Fruit fly (Drosophila melanogaster) whole organism, embryonic: ENCODE measurements around the gene DENR.
A peak's percentile ranks its signal among the peaks of the same experiment; 100 is the strongest.

Source experiments
- Asciz ChIP-seq: fragments of 200-800 bp; sonication (Bioruptor generic); optimal IDR thresholded peaks from 2 replicates; lab custom pipeline; 2017; ENCODE audit warnings: missing biosample characterization, mild to moderate bottlenecking, missing genetic modification characterization, missing genetic modification reagents
- B-H2 ChIP-seq: fragments of 200-800 bp; sonication (Bioruptor generic); optimal IDR thresholded peaks from 2 replicates; lab custom pipeline; 2018; ENCODE audit warnings: missing biosample characterization, mild to moderate bottlenecking, missing genetic modification characterization
- BEAF-32 ChIP-seq: fragments of 200-800 bp; sonication (Bioruptor generic); optimal IDR thresholded peaks from 3 replicates; lab custom pipeline; 2017; ENCODE audit warnings: missing biosample characterization, missing genetic modification characterization, mild to moderate bottlenecking, moderate library complexity, missing genetic modification reagents
- CG1233 ChIP-seq: fragments of 200-800 bp; sonication (Bioruptor generic); optimal IDR thresholded peaks from 4 replicates; lab custom pipeline; 2018; ENCODE audit warnings: missing biosample characterization, mild to moderate bottlenecking, missing genetic modification characterization
- CG12744 ChIP-seq: fragments of 200-800 bp; sonication (Bioruptor generic); optimal IDR thresholded peaks from 2 replicates; lab custom pipeline; 2016; ENCODE audit warnings: missing biosample characterization, missing genetic modification characterization
- CG12769 ChIP-seq: fragments of 200-800 bp; sonication (Bioruptor generic); optimal IDR thresholded peaks from 2 replicates; lab custom pipeline; 2019; ENCODE audit warnings: missing biosample characterization, mild to moderate bottlenecking, missing genetic modification characterization, moderate library complexity
- CG14014 ChIP-seq: fragments of 200-800 bp; sonication (Bioruptor generic); IDR thresholded peaks from 2 replicates; pipeline ENCODE4 v1.3.6; 2022; ENCODE audit warnings: missing biosample characterization, missing genetic modification characterization
- CG15011 ChIP-seq: fragments of 200-800 bp; sonication (Bioruptor generic); optimal IDR thresholded peaks from 3 replicates; lab custom pipeline; 2018; ENCODE audit warnings: missing biosample characterization, mild to moderate bottlenecking, missing genetic modification characterization
- CG15269 ChIP-seq: fragments of 200-800 bp; sonication (Bioruptor generic); optimal IDR thresholded peaks from 2 replicates; lab custom pipeline; 2018; ENCODE audit warnings: missing biosample characterization, mild to moderate bottlenecking, missing genetic modification characterization, moderate library complexity
- CG17361 ChIP-seq: fragments of 200-800 bp; sonication (Bioruptor generic); IDR thresholded peaks from 3 replicates; pipeline ENCODE4 v1.3.6; 2022; ENCODE audit warnings: missing biosample characterization, missing genetic modification characterization
- CG17385 ChIP-seq: fragments of 200-800 bp; sonication (Bioruptor generic); optimal IDR thresholded peaks from 3 replicates; lab custom pipeline; 2018; ENCODE audit warnings: missing biosample characterization, mild to moderate bottlenecking, missing genetic modification characterization
- CG2199 ChIP-seq: fragments of 200-800 bp; sonication (Bioruptor generic); IDR thresholded peaks from 3 replicates; pipeline ENCODE4 v1.3.6; 2022; ENCODE audit warnings: missing biosample characterization, missing genetic modification characterization
- CG34224 ChIP-seq: fragments of 200-800 bp; sonication (Bioruptor generic); IDR thresholded peaks from 3 replicates; pipeline ENCODE4 v1.3.6; 2022; ENCODE audit warnings: missing biosample characterization, missing genetic modification characterization; ENCODE audit not compliant: partially characterized antibody
- CG3847 ChIP-seq: fragments of 200-800 bp; sonication (Bioruptor generic); IDR thresholded peaks from 2 replicates; pipeline ENCODE4 v1.3.6; 2022; ENCODE audit warnings: missing biosample characterization, missing genetic modification characterization
- CG42726 ChIP-seq: fragments of 200-800 bp; sonication (Bioruptor generic); IDR thresholded peaks from 2 replicates; pipeline ENCODE4 v1.3.6; 2022; ENCODE audit warnings: missing biosample characterization, missing genetic modification characterization; ENCODE audit not compliant: partially characterized antibody
- CG4360 ChIP-seq: fragments of 200-800 bp; sonication (Bioruptor generic); IDR thresholded peaks from 2 replicates; pipeline ENCODE4 v1.3.6; 2022; ENCODE audit warnings: missing biosample characterization, missing genetic modification characterization
- CG4404 ChIP-seq: fragments of 200-800 bp; sonication (Bioruptor generic); IDR thresholded peaks from 2 replicates; pipeline ENCODE4 v1.3.6; 2022; ENCODE audit warnings: missing biosample characterization, missing genetic modification characterization
- CG4707 ChIP-seq: fragments of 200-800 bp; sonication (Bioruptor generic); optimal IDR thresholded peaks from 2 replicates; lab custom pipeline; 2018; ENCODE audit warnings: missing biosample characterization, mild to moderate bottlenecking, missing genetic modification characterization, moderate library complexity
- CG7357 ChIP-seq: fragments of 200-800 bp; sonication (Bioruptor generic); IDR thresholded peaks from 3 replicates; pipeline ENCODE4 v1.3.6; 2022; ENCODE audit warnings: missing biosample characterization, missing genetic modification characterization
- CG7928 ChIP-seq: fragments of 200-800 bp; sonication (Bioruptor generic); optimal IDR thresholded peaks from 2 replicates; lab custom pipeline; 2017; ENCODE audit warnings: missing biosample characterization, mild to moderate bottlenecking, missing genetic modification characterization
- CG8924 ChIP-seq: fragments of 200-800 bp; optimal IDR thresholded peaks from 3 replicates; lab custom pipeline; 2019; ENCODE audit warnings: missing biosample characterization, mild to moderate bottlenecking, missing genetic modification characterization, moderate library complexity
- Dek ChIP-seq: fragments of 200-800 bp; sonication (Bioruptor generic); optimal IDR thresholded peaks from 3 replicates; lab custom pipeline; 2019; ENCODE audit warnings: missing biosample characterization, mild to moderate bottlenecking, missing genetic modification characterization, moderate library complexity
- Dip3 ChIP-seq: fragments of 200-800 bp; sonication (Bioruptor generic); optimal IDR thresholded peaks from 3 replicates; lab custom pipeline; 2016; ENCODE audit warnings: missing biosample characterization, missing genetic modification characterization
- Dref ChIP-seq: fragments of 200-800 bp; sonication (Bioruptor generic); IDR thresholded peaks from 2 replicates; pipeline ENCODE4 v1.3.6; 2022; ENCODE audit warnings: missing biosample characterization, missing genetic modification characterization
- ERR ChIP-seq: fragments of 200-800 bp; sonication (Bioruptor generic); optimal IDR thresholded peaks from 2 replicates; lab custom pipeline; 2016; ENCODE audit warnings: missing biosample characterization, missing genetic modification characterization
- Elba2 ChIP-seq: fragments of 200-800 bp; sonication (Bioruptor generic); optimal IDR thresholded peaks from 3 replicates; lab custom pipeline; 2016; ENCODE audit warnings: missing biosample characterization, missing genetic modification characterization
- MBD-R2 ChIP-seq: fragments of 200-800 bp; sonication (Bioruptor generic); IDR thresholded peaks from 2 replicates; pipeline ENCODE4 v1.3.6; 2022; ENCODE audit warnings: missing biosample characterization, missing genetic modification characterization
- MTF-1 ChIP-seq: fragments of 200-800 bp; sonication (Bioruptor generic); optimal IDR thresholded peaks from 2 replicates; lab custom pipeline; 2018; ENCODE audit warnings: missing biosample characterization, mild to moderate bottlenecking, missing genetic modification characterization, borderline replicate concordance
- Meics ChIP-seq: fragments of 200-800 bp; sonication (Bioruptor generic); optimal IDR thresholded peaks from 2 replicates; lab custom pipeline; 2017; ENCODE audit warnings: missing biosample characterization, mild to moderate bottlenecking, missing genetic modification characterization
- Spps ChIP-seq: fragments of 200-800 bp; sonication (Bioruptor generic); optimal IDR thresholded peaks from 2 replicates; lab custom pipeline; 2018; ENCODE audit warnings: missing biosample characterization, mild to moderate bottlenecking, missing genetic modification characterization
- Trl ChIP-seq, 3 experiments: fragments of >200 bp in 2 of 3; fragments of 200-800 bp in 1 of 3; sonication (Bioruptor generic) in 1 of 3; optimal IDR thresholded peaks; 2 replicates in 1 of 3; 3 replicates in 2 of 3; lab custom pipeline; 2016 to 2017; ENCODE audit warnings: missing biosample characterization in 1 of 3, missing genetic modification characterization in 1 of 3
- Xrp1 ChIP-seq: fragments of 200-800 bp; sonication (Bioruptor generic); IDR thresholded peaks from 2 replicates; pipeline ENCODE4 v1.3.6; 2022; ENCODE audit warnings: missing biosample characterization, missing genetic modification characterization
- ase ChIP-seq: fragments of 200-800 bp; sonication (Bioruptor generic); IDR thresholded peaks from 3 replicates; pipeline ENCODE4 v1.3.6; 2022; ENCODE audit warnings: missing biosample characterization, missing genetic modification characterization
- da ChIP-seq: fragments of 200-800 bp; sonication (Bioruptor generic); optimal IDR thresholded peaks from 2 replicates; lab custom pipeline; 2016; ENCODE audit warnings: missing biosample characterization, missing genetic modification characterization
- dimm ChIP-seq: fragments of 200-800 bp; sonication (Bioruptor generic); IDR thresholded peaks from 2 replicates; pipeline ENCODE4 v1.3.6; 2022; ENCODE audit warnings: missing biosample characterization, missing genetic modification characterization
- dmrt11E ChIP-seq: fragments of 200-800 bp; sonication (Bioruptor generic); optimal IDR thresholded peaks from 3 replicates; lab custom pipeline; 2018; ENCODE audit warnings: missing biosample characterization, mild to moderate bottlenecking, missing genetic modification characterization, moderate library complexity
- emc ChIP-seq: fragments of 200-800 bp; sonication (Bioruptor generic); optimal IDR thresholded peaks from 2 replicates; lab custom pipeline; 2016; ENCODE audit warnings: missing biosample characterization, missing genetic modification characterization
- ewg ChIP-seq: fragments of 200-800 bp; sonication (Bioruptor generic); optimal IDR thresholded peaks from 3 replicates; lab custom pipeline; 2017; ENCODE audit warnings: mild to moderate bottlenecking, missing biosample characterization, missing genetic modification reagents, missing genetic modification characterization
- fru ChIP-seq: fragments of >200 bp; optimal IDR thresholded peaks from 2 replicates; lab custom pipeline; 2017
- inv ChIP-seq: fragments of 200-800 bp; sonication (Bioruptor generic); IDR thresholded peaks from 2 replicates; pipeline ENCODE4 v1.3.6; 2022; ENCODE audit warnings: missing biosample characterization, missing genetic modification characterization; ENCODE audit not compliant: partially characterized antibody
- lilli ChIP-seq: fragments of 200-800 bp; sonication (Bioruptor generic); optimal IDR thresholded peaks from 3 replicates; lab custom pipeline; 2016; ENCODE audit warnings: missing biosample characterization, missing genetic modification characterization
- onecut ChIP-seq: fragments of 200-800 bp; sonication (Bioruptor generic); IDR thresholded peaks from 2 replicates; pipeline ENCODE4 v1.3.6; 2022; ENCODE audit warnings: missing biosample characterization, missing genetic modification characterization
- pho ChIP-seq: fragments of 200-800 bp; sonication (Bioruptor generic); optimal IDR thresholded peaks from 2 replicates; lab custom pipeline; 2016; ENCODE audit warnings: missing biosample characterization, missing genetic modification characterization
- pzg ChIP-seq: fragments of 200-800 bp; sonication (Bioruptor generic); optimal IDR thresholded peaks from 3 replicates; lab custom pipeline; 2018; ENCODE audit warnings: missing biosample characterization, mild to moderate bottlenecking, missing genetic modification characterization, moderate library complexity
- sc ChIP-seq, 3 experiments: fragments of >200 bp in 2 of 3; fragments of 200-800 bp in 1 of 3; sonication (Bioruptor generic) in 1 of 3; optimal IDR thresholded peaks; 2 replicates in 2 of 3; 3 replicates in 1 of 3; lab custom pipeline; 2017; ENCODE audit warnings: mild to moderate bottlenecking in 1 of 3, missing biosample characterization in 1 of 3, missing genetic modification characterization in 1 of 3, missing genetic modification reagents in 1 of 3
- schlank ChIP-seq: fragments of 200-800 bp; sonication (Bioruptor generic); optimal IDR thresholded peaks from 2 replicates; lab custom pipeline; 2018; ENCODE audit warnings: missing biosample characterization, mild to moderate bottlenecking, missing genetic modification characterization
- scrt ChIP-seq: fragments of 200-800 bp; sonication (Bioruptor generic); optimal IDR thresholded peaks from 2 replicates; lab custom pipeline; 2018; ENCODE audit warnings: missing biosample characterization, mild to moderate bottlenecking, missing genetic modification characterization, moderate library complexity
- trem ChIP-seq: fragments of 200-800 bp; optimal IDR thresholded peaks from 3 replicates; lab custom pipeline; 2019; ENCODE audit warnings: missing biosample characterization, mild to moderate bottlenecking, missing genetic modification characterization, moderate library complexity
- twi ChIP-seq: fragments of 200-800 bp; optimal IDR thresholded peaks from 2 replicates; lab custom pipeline; 2019; ENCODE audit warnings: missing biosample characterization, mild to moderate bottlenecking, missing genetic modification characterization, moderate library complexity
- zfh2 ChIP-seq: fragments of 200-800 bp; sonication (Bioruptor generic); optimal IDR thresholded peaks from 2 replicates; lab custom pipeline; 2016; ENCODE audit warnings: missing biosample characterization, missing genetic modification characterization

The DENR gene

DNA sequence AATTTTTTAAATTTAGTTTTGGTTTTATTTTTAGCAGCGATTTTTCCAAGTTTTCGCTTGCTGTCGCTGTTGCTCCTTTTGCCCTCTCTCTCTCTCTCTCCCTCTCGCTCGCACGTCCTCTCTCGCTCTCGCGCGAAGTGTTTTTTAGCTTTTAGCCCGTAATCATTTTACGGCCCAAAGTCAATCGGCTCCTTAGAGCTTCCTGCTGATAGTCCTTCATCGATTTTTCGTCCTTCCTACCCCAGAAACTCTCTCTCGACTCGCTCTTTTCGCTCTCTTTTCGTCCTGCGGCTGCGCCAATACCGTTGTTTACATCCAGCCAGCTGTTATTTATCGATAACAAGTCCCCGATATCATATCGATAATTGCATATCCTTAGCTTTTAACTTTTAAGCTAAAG is 42.1 kb downstream of the DENR start, which contains the start of gene RSG7 (continued):
- TF ChIP-seq CG4360 (GFP tag; lab: Robert Waterston, UW) (no peak), trem (tag; lab: Kevin White, UChicago) (no peak), ewg (peak; percentile 89), pzg (GFP tag; lab: Kevin White, UChicago) (peak; percentile 3), MTF-1 (no peak), Asciz (GFP tag; lab: Kevin White, UChicago) (no peak), lilli (GFP tag; lab: Kevin White, UChicago) (no peak), CG12744 (GFP tag; lab: Kevin White, UChicago) (no peak), onecut (peak; percentile 98), CG42726 (no peak), da (GFP tag; lab: Kevin White, UChicago) (no peak), Xrp1 (GFP tag; lab: Robert Waterston, UW) (no peak), BEAF-32 (GFP tag; lab: Kevin White, UChicago) (peak; percentile 1), emc (GFP tag; lab: Kevin White, UChicago) (no peak), Trl (optimal IDR thresholded peaks at IDR 0.05; lab: Kevin White, UChicago) (peak; percentile 32 to 57), Trl (GFP tag; optimal IDR thresholded peaks at IDR 0.05; lab: Kevin White, UChicago) (no peak)

DNA sequence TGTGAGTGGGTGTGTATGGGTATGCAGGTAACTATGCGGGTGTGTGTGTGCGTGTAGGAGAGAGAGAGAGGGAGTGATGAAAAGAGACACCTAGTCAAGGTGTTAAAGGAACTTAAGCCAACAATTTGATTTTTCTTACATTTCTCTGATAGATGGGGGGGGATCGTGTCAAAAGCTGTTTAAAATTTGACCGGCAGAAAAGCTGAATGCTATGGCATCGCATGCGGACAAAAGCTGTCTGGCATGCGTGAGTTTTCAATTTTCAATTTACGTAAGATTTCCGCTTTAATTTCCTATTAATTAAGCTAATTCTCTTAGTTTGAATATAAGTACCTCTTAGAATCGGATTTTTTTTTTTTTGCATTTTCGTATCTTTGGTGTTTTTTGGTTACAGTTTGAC is 46.5 kb downstream of the DENR start:
- no peak for TF ChIP-seq Dek (tag; lab: Kevin White, UChicago)
- TF ChIP-seq CG14014 (GFP tag; lab: Robert Waterston, UW), result 0 out of 2 replicates have a peak, but pooled peaks have one; percentile 12
- TF ChIP-seq CG7357 (GFP tag; lab: Robert Waterston, UW), result no peak
- TF ChIP-seq dmrt11E, result no peak
- no peak for TF ChIP-seq sc (optimal IDR thresholded peaks at IDR 0.05; lab: Kevin White, UChicago)
- TF ChIP-seq sc (GFP tag; optimal IDR thresholded peaks at IDR 0.05; lab: Kevin White, UChicago), result no peak
- no peak for TF ChIP-seq Dip3 (GFP tag; lab: Kevin White, UChicago)
- no peak for TF ChIP-seq CG17385 (GFP tag; lab: Kevin White, UChicago)
- TF ChIP-seq ERR (GFP tag; lab: Kevin White, UChicago), result no peak
- no peak for TF ChIP-seq pho
- no peak for TF ChIP-seq zfh2 (GFP tag; lab: Kevin White, UChicago)
- no peak for TF ChIP-seq lilli (GFP tag; lab: Kevin White, UChicago)
- no peak for TF ChIP-seq da (GFP tag; lab: Kevin White, UChicago)
- no peak for TF ChIP-seq CG8924 (tag; lab: Kevin White, UChicago)
- TF ChIP-seq CG3847 (GFP tag; lab: Robert Waterston, UW), result no peak
- no peak for TF ChIP-seq CG17361
- no peak for TF ChIP-seq CG15269 (tag; lab: Kevin White, UChicago)
- peak; percentile 43 for TF ChIP-seq MBD-R2
- no peak for TF ChIP-seq scrt (GFP tag; lab: Kevin White, UChicago)
- TF ChIP-seq CG12769 (tag; lab: Kevin White, UChicago), result no peak
- no peak for TF ChIP-seq Meics (GFP tag; lab: Kevin White, UChicago)
- TF ChIP-seq dimm (GFP tag; lab: Robert Waterston, UW), result no peak
- no peak for TF ChIP-seq CG4707 (GFP tag; lab: Kevin White, UChicago)
- no peak for TF ChIP-seq Spps (tag; lab: Kevin White, UChicago)
- no peak for TF ChIP-seq CG1233 (GFP tag; lab: Kevin White, UChicago)
- no peak for TF ChIP-seq CG15011 (GFP tag; lab: Kevin White, UChicago)
- TF ChIP-seq inv (GFP tag; lab: Robert Waterston, UW), result no peak
- no peak for TF ChIP-seq trem (tag; lab: Kevin White, UChicago)
- no peak for TF ChIP-seq schlank (tag; lab: Kevin White, UChicago)
- no peak for TF ChIP-seq ase
- no peak for TF ChIP-seq CG34224 (GFP tag; lab: Robert Waterston, UW)
- TF ChIP-seq CG7928 (GFP tag; lab: Kevin White, UChicago), result no peak
- no peak for TF ChIP-seq fru (lab: Kevin White, UChicago)
- TF ChIP-seq CG2199 (GFP tag; lab: Robert Waterston, UW), result peak; percentile 96
- no peak for TF ChIP-seq B-H2 (GFP tag; lab: Kevin White, UChicago)
- no peak for TF ChIP-seq CG4404 (GFP tag; lab: Robert Waterston, UW)
- TF ChIP-seq Dref (GFP tag; lab: Robert Waterston, UW), result no peak; the same call in 1 of the 2 replicates
- no peak for TF ChIP-seq Elba2 (GFP tag; lab: Kevin White, UChicago)
- no peak for TF ChIP-seq twi (tag; lab: Kevin White, UChicago)
